Worm (Caenorhabditis elegans): ENCODE data around the gene T22E5.1.

DNA sequence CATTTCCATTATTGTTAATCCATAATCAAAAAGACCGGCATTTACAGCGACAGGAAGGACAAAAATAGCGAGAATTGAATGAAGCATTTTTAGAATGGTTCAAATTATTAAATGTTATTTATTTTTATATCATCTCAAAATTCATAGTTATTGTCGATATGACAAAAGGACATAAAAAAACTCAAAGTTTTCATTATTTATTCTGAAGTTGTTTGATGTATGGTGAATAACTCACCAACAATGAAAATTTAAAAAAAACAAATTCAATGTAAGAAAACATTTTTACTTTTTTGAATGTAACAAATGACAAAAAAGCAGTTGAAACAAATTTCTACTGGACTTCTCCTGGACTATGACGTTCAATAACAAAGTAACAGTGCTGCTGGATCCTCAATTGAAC is 27.8 kb downstream of the T22E5.1 start, which contains the start of gene K10C2.14:
- TF ChIP-seq fos-1 (tag; optimal IDR thresholded peaks at IDR 0.05) (no peak), nhr-11 (tag; optimal IDR thresholded peaks at IDR 0.05) (no peak), ztf-11 (tag; optimal IDR thresholded peaks at IDR 0.05) (no peak), tbx-2 (tag; optimal IDR thresholded peaks at IDR 0.05) (no peak), ztf-4 (tag; optimal IDR thresholded peaks at IDR 0.05) (no peak), aly-2 (tag; optimal IDR thresholded peaks at IDR 0.05) (no peak), ets-5 (GFP tag; IDR thresholded peaks at IDR 0.05) (no peak), hlh-17 (GFP tag; optimal IDR thresholded peaks at IDR 0.05; ENCODE audit: borderline replicate concordance) (no peak), ama-1 (optimal IDR thresholded peaks at IDR 0.05) (no peak), dpl-1 (GFP tag; optimal IDR thresholded peaks at IDR 0.05) (no peak)
